Worm (Caenorhabditis elegans) whole organism, mixed stage, embryonic: ENCODE results near the gene mrps-5.

Experiments
- M03D4.4 ChIP-seq: sonication (generic microtip); optimal IDR thresholded peaks from 2 replicates; lab custom pipeline; 2017; ENCODE audit warnings: mild to moderate bottlenecking, missing genetic modification characterization, missing compliant biosample characterization
- bed-3 ChIP-seq: fragments of 200-800 bp; sonication (Bioruptor generic); optimal IDR thresholded peaks from 3 replicates; lab custom pipeline; 2018; ENCODE audit warnings: mild to moderate bottlenecking, missing genetic modification characterization, moderate library complexity, missing compliant biosample characterization
- blmp-1 ChIP-seq: fragments of 150-350 bp; optimal IDR thresholded peaks from 2 replicates; lab custom pipeline; 2014; ENCODE audit warnings: missing biosample characterization, missing genetic modification characterization
- ceh-39 ChIP-seq: fragments of 150-350 bp; optimal IDR thresholded peaks from 2 replicates; lab custom pipeline; 2014; ENCODE audit warnings: missing biosample characterization, missing genetic modification characterization
- ceh-43 ChIP-seq: fragments of 200-800 bp; sonication (Bioruptor generic); optimal IDR thresholded peaks from 2 replicates; lab custom pipeline; 2018; ENCODE audit warnings: mild to moderate bottlenecking, missing genetic modification characterization, moderate library complexity, missing compliant biosample characterization
- ceh-83 ChIP-seq: fragments of 200-800 bp; sonication (Bioruptor generic); optimal IDR thresholded peaks from 2 replicates; lab custom pipeline; 2018; ENCODE audit warnings: mild to moderate bottlenecking, missing genetic modification characterization, missing compliant biosample characterization
- ces-1 ChIP-seq: fragments of 150-350 bp; optimal IDR thresholded peaks from 2 replicates; lab custom pipeline; 2014; ENCODE audit warnings: missing biosample characterization, missing genetic modification reagents, missing genetic modification characterization
- cnd-1 ChIP-seq: fragments of 200-800 bp; sonication (Bioruptor generic); optimal IDR thresholded peaks from 2 replicates; lab custom pipeline; 2018; ENCODE audit warnings: mild to moderate bottlenecking, missing genetic modification characterization, missing compliant biosample characterization
- drap-1 ChIP-seq: fragments of 200-800 bp; sonication (Bioruptor generic); optimal IDR thresholded peaks from 3 replicates; lab custom pipeline; 2018; ENCODE audit warnings: mild to moderate bottlenecking, missing genetic modification characterization, missing compliant biosample characterization
- elt-1 ChIP-seq: sonication (generic microtip); optimal IDR thresholded peaks from 2 replicates; lab custom pipeline; 2017; ENCODE audit warnings: missing genetic modification characterization, mild to moderate bottlenecking, missing compliant biosample characterization, antibody characterized with exemption, moderate library complexity, borderline replicate concordance; ENCODE audit not compliant: insufficient read depth
- elt-3 ChIP-seq: fragments of 150-350 bp; optimal IDR thresholded peaks from 2 replicates; lab custom pipeline; 2014; ENCODE audit warnings: missing biosample characterization, missing genetic modification characterization
- flh-1 ChIP-seq: fragments of 200-800 bp; sonication (Bioruptor generic); optimal IDR thresholded peaks from 2 replicates; lab custom pipeline; 2018; ENCODE audit warnings: mild to moderate bottlenecking, missing genetic modification characterization, moderate library complexity, missing compliant biosample characterization
- ham-2 ChIP-seq: fragments of 200-800 bp; sonication (Bioruptor generic); optimal IDR thresholded peaks from 2 replicates; lab custom pipeline; 2018; ENCODE audit warnings: mild to moderate bottlenecking, missing genetic modification characterization, missing compliant biosample characterization
- hlh-1 ChIP-seq: fragments of 150-350 bp; optimal IDR thresholded peaks from 2 replicates; lab custom pipeline; 2014; ENCODE audit warnings: missing biosample characterization, missing genetic modification reagents, missing genetic modification characterization
- lin-32 ChIP-seq: fragments of 200-800 bp; sonication (Bioruptor generic); optimal IDR thresholded peaks from 2 replicates; lab custom pipeline; 2018; ENCODE audit warnings: mild to moderate bottlenecking, missing genetic modification characterization, missing compliant biosample characterization
- lsy-2 ChIP-seq: fragments of 150-350 bp; optimal IDR thresholded peaks from 2 replicates; lab custom pipeline; 2014; ENCODE audit warnings: missing biosample characterization, missing genetic modification characterization
- mab-5 ChIP-seq: fragments of 150-350 bp; optimal IDR thresholded peaks from 2 replicates; lab custom pipeline; 2014; ENCODE audit warnings: missing biosample characterization, missing genetic modification characterization
- mls-2 ChIP-seq: sonication (generic microtip); optimal IDR thresholded peaks from 2 replicates; lab custom pipeline; 2016; ENCODE audit warnings: mild to moderate bottlenecking, missing genetic modification characterization, moderate library complexity, missing compliant biosample characterization
- nhr-12 ChIP-seq: fragments of 150-350 bp; optimal IDR thresholded peaks from 2 replicates; lab custom pipeline; 2014; ENCODE audit warnings: missing biosample characterization, missing genetic modification characterization
- nhr-2 ChIP-seq: fragments of 150-350 bp; optimal IDR thresholded peaks from 2 replicates; lab custom pipeline; 2014; ENCODE audit warnings: missing biosample characterization, missing genetic modification characterization
- nhr-237 ChIP-seq: fragments of 150-350 bp; optimal IDR thresholded peaks from 2 replicates; lab custom pipeline; 2014; ENCODE audit warnings: missing biosample characterization, missing genetic modification characterization
- nhr-28 ChIP-seq: fragments of 150-350 bp; optimal IDR thresholded peaks from 2 replicates; lab custom pipeline; 2014; ENCODE audit warnings: missing biosample characterization, missing genetic modification characterization
- nhr-76 ChIP-seq: sonication (generic microtip); optimal IDR thresholded peaks from 2 replicates; lab custom pipeline; 2017; ENCODE audit warnings: missing biosample characterization, missing genetic modification characterization
- sem-2 ChIP-seq: fragments of 200-800 bp; sonication (Bioruptor generic); optimal IDR thresholded peaks from 2 replicates; lab custom pipeline; 2018; ENCODE audit warnings: mild to moderate bottlenecking, missing genetic modification characterization, missing compliant biosample characterization
- snpc-4 ChIP-seq: fragments of 150-350 bp; optimal IDR thresholded peaks from 2 replicates; lab custom pipeline; 2014; ENCODE audit warnings: missing biosample characterization, missing genetic modification characterization
- sptf-1 ChIP-seq: sonication (generic microtip); optimal IDR thresholded peaks from 2 replicates; lab custom pipeline; 2017; ENCODE audit warnings: mild to moderate bottlenecking, missing genetic modification characterization, moderate library complexity, missing compliant biosample characterization
- tbx-8 ChIP-seq: fragments of 200-800 bp; sonication (Bioruptor generic); optimal IDR thresholded peaks from 2 replicates; lab custom pipeline; 2018; ENCODE audit warnings: mild to moderate bottlenecking, missing genetic modification characterization, moderate library complexity, missing compliant biosample characterization
- unc-120 ChIP-seq: sonication (generic microtip); optimal IDR thresholded peaks from 2 replicates; lab custom pipeline; 2017; ENCODE audit warnings: missing genetic modification characterization, missing compliant biosample characterization; ENCODE audit not compliant: poor library complexity, severe bottlenecking
- unc-39 ChIP-seq: fragments of 150-350 bp; optimal IDR thresholded peaks from 2 replicates; lab custom pipeline; 2014; ENCODE audit warnings: missing biosample characterization, missing genetic modification characterization
- unc-62 ChIP-seq: fragments of 150-350 bp; optimal IDR thresholded peaks from 2 replicates; lab custom pipeline; 2014; ENCODE audit warnings: missing biosample characterization, missing genetic modification reagents, missing genetic modification characterization
- zip-8 ChIP-seq: fragments of 150-350 bp; optimal IDR thresholded peaks from 2 replicates; lab custom pipeline; 2014; ENCODE audit warnings: missing biosample characterization, missing genetic modification characterization
- ztf-11 ChIP-seq: fragments of 150-350 bp; optimal IDR thresholded peaks from 2 replicates; lab custom pipeline; 2014; ENCODE audit warnings: missing biosample characterization, missing genetic modification characterization

The mrps-5 gene

ce11 chrV:12549604-12550003, 13.7 kb upstream of the mrps-5 start:
- TF ChIP-seq M03D4.4 (tag; lab: Kevin White, UChicago): no peak
- TF ChIP-seq ztf-11 (tag; lab: Kevin White, UChicago): no peak
- no peak for TF ChIP-seq blmp-1 (tag; lab: Kevin White, UChicago)
- TF ChIP-seq lsy-2 (tag; lab: Kevin White, UChicago): no peak
- no peak for TF ChIP-seq elt-1 (tag; lab: Kevin White, UChicago)
- TF ChIP-seq nhr-76 (tag; lab: Kevin White, UChicago): no peak
- no peak for TF ChIP-seq ceh-39 (tag; lab: Kevin White, UChicago)
- no peak for TF ChIP-seq flh-1 (GFP tag; lab: Kevin White, UChicago)
- no peak for TF ChIP-seq elt-3 (tag; lab: Kevin White, UChicago)
- TF ChIP-seq mab-5: no peak
- no peak for TF ChIP-seq ceh-43
- no peak for TF ChIP-seq sptf-1 (tag; lab: Kevin White, UChicago)
- no peak for TF ChIP-seq nhr-237
- no peak for TF ChIP-seq drap-1 (GFP tag; lab: Kevin White, UChicago)
- TF ChIP-seq bed-3: no peak
- TF ChIP-seq nhr-12 (tag; lab: Kevin White, UChicago): no peak
- no peak for TF ChIP-seq nhr-28 (tag; lab: Kevin White, UChicago)

ce11 chrV:12550036-12550626, 13.2 kb upstream of the mrps-5 start, which contains the start of gene F45D3.3:
TSS of gene F45D3.3 (minus strand) at chrV:12550385.
- no peak for TF ChIP-seq ceh-83 (GFP tag; lab: Kevin White, UChicago)
- TF ChIP-seq hlh-1 (tag; lab: Kevin White, UChicago): no peak
- TF ChIP-seq nhr-28 (tag; lab: Kevin White, UChicago): no peak
- TF ChIP-seq ham-2 (GFP tag; lab: Kevin White, UChicago): no peak
- no peak for TF ChIP-seq cnd-1 (tag; lab: Kevin White, UChicago)
- no peak for TF ChIP-seq ceh-39 (tag; lab: Kevin White, UChicago)
- TF ChIP-seq ces-1 (GFP tag; lab: Kevin White, UChicago): no peak
- no peak for TF ChIP-seq zip-8 (tag; lab: Kevin White, UChicago)
- no peak for TF ChIP-seq ceh-43
- TF ChIP-seq sem-2 (GFP tag; lab: Kevin White, UChicago): no peak

DNA sequence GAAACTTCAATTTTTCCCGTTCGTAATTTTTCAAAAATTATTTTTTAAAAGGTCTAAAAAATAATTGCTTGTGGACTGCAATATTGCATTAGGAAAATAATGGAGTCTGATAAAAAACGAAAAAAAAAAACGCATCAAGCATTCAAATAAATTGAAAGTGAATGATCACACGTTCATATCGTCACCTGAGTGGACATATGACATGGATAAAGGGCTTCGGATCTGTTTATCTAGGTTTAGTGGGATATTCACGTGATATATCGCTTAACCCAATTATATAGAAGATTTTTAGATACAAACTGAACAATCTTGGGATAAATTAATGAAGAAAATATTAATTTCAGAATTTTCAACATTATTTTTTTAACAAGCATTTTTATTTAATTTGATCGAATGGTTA, 12.5 kb upstream of the mrps-5 start:
- no peak for TF ChIP-seq unc-39
- TF ChIP-seq elt-1 (tag; lab: Kevin White, UChicago): no peak
- TF ChIP-seq nhr-76 (tag; lab: Kevin White, UChicago): no peak
- no peak for TF ChIP-seq lin-32 (GFP tag; lab: Kevin White, UChicago)
- TF ChIP-seq unc-62 (GFP tag; lab: Kevin White, UChicago): no peak
- no peak for TF ChIP-seq elt-3 (tag; lab: Kevin White, UChicago)
- no peak for TF ChIP-seq tbx-8 (GFP tag; lab: Kevin White, UChicago)
- TF ChIP-seq cnd-1 (tag; lab: Kevin White, UChicago): no peak
- no peak for TF ChIP-seq blmp-1 (tag; lab: Kevin White, UChicago)
- TF ChIP-seq nhr-2 (tag; lab: Kevin White, UChicago): no peak

- TF ChIP-seq nhr-76 (tag; lab: Kevin White, UChicago): no peak
- TF ChIP-seq elt-1 (tag; lab: Kevin White, UChicago): no peak
- no peak for TF ChIP-seq nhr-237
- no peak for TF ChIP-seq ztf-11 (tag; lab: Kevin White, UChicago)
- no peak for TF ChIP-seq mls-2 (tag; lab: Kevin White, UChicago)
- no peak for TF ChIP-seq elt-3 (tag; lab: Kevin White, UChicago)
- no peak for TF ChIP-seq sem-2 (GFP tag; lab: Kevin White, UChicago)
- no peak for TF ChIP-seq ceh-83 (GFP tag; lab: Kevin White, UChicago)
- TF ChIP-seq ces-1 (GFP tag; lab: Kevin White, UChicago): no peak
- TF ChIP-seq zip-8 (tag; lab: Kevin White, UChicago): no peak
- TF ChIP-seq M03D4.4 (tag; lab: Kevin White, UChicago): no peak
- TF ChIP-seq bed-3: no peak
- no peak for TF ChIP-seq unc-120 (tag; lab: Kevin White, UChicago)
- TF ChIP-seq flh-1 (GFP tag; lab: Kevin White, UChicago): no peak
- TF ChIP-seq snpc-4: no peak
- TF ChIP-seq nhr-2 (tag; lab: Kevin White, UChicago): no peak
- TF ChIP-seq unc-39: no peak
- no peak for TF ChIP-seq hlh-1 (tag; lab: Kevin White, UChicago)
- no peak for TF ChIP-seq nhr-28 (tag; lab: Kevin White, UChicago)
These were observed 11.4 kb upstream of the mrps-5 start for ce11 chrV:12551638-12552478.
